Worm (Caenorhabditis elegans) whole organism, midembryonic: ENCODE measurements around the gene T26C12.2.

Source experiments
- T22C8.4 ChIP-seq: fragments of 200-800 bp; sonication (Bioruptor generic); IDR thresholded peaks from 2 replicates; pipeline ENCODE4 v1.3.6; 2022; ENCODE audit warnings: missing genetic modification characterization, missing compliant biosample characterization
- flt-1 ChIP-seq: fragments of 200-800 bp; sonication (Bioruptor generic); IDR thresholded peaks from 2 replicates; pipeline ENCODE4 v1.3.6; 2022; ENCODE audit warnings: missing genetic modification characterization, missing compliant biosample characterization
- ref-1 ChIP-seq: fragments of 200-800 bp; sonication (Bioruptor generic); conservative IDR thresholded peaks from 2 replicates; pipeline ENCODE4 v1.3.6; 2022; ENCODE audit warnings: missing genetic modification reagents, missing genetic modification characterization, missing compliant biosample characterization
- tab-1 ChIP-seq: fragments of 200-800 bp; sonication (Bioruptor generic); IDR thresholded peaks from 2 replicates; pipeline ENCODE4 v1.3.6; 2022; ENCODE audit warnings: missing genetic modification characterization, missing compliant biosample characterization
- ztf-23 ChIP-seq: fragments of 200-800 bp; sonication (Bioruptor generic); IDR thresholded peaks from 2 replicates; pipeline ENCODE4 v1.3.6; 2022; ENCODE audit warnings: missing genetic modification reagents, missing genetic modification characterization, missing compliant biosample characterization
- ztf-29 ChIP-seq: fragments of 200-800 bp; sonication (Bioruptor generic); IDR thresholded peaks from 2 replicates; pipeline ENCODE4 v1.3.6; 2022; ENCODE audit warnings: missing genetic modification reagents, missing genetic modification characterization, missing compliant biosample characterization

ce11 chrIV:3278822-3279221 is 13.3 kb upstream of the T26C12.2 start:
- TF ChIP-seq tab-1, result no peak
- TF ChIP-seq ref-1, result no peak
- no peak for TF ChIP-seq T22C8.4 (GFP tag; lab: Robert Waterston, UW)
- no peak for TF ChIP-seq flt-1 (GFP tag; lab: Robert Waterston, UW)
- TF ChIP-seq ztf-29, result no peak
- TF ChIP-seq ztf-23 (GFP tag; lab: Robert Waterston, UW), result no peak
